Fruit fly (Drosophila melanogaster) whole organism, pupa: Measurements from ENCODE around the gene CG32259.

Experiments used
- CG10348 ChIP-seq: fragments of 200-800 bp; sonication (Bioruptor generic); IDR thresholded peaks from 2 replicates; pipeline ENCODE4 v1.3.6; 2022; ENCODE audit warnings: missing biosample characterization, missing genetic modification characterization
- CG12605 ChIP-seq: fragments of 200-800 bp; sonication (Bioruptor generic); IDR thresholded peaks from 2 replicates; pipeline ENCODE4 v1.3.6; 2022; ENCODE audit warnings: missing biosample characterization, missing genetic modification characterization
- CG13204 ChIP-seq: fragments of 200-800 bp; sonication (Bioruptor generic); optimal IDR thresholded peaks from 2 replicates; lab custom pipeline; 2018; ENCODE audit warnings: missing biosample characterization, mild to moderate bottlenecking, missing genetic modification characterization, moderate library complexity
- CG14655 ChIP-seq: fragments of 200-800 bp; sonication (Bioruptor generic); optimal IDR thresholded peaks from 3 replicates; lab custom pipeline; 2017; ENCODE audit warnings: mild to moderate bottlenecking, missing biosample characterization, missing genetic modification reagents, missing genetic modification characterization
- CG15710 ChIP-seq: fragments of 200-800 bp; sonication (Bioruptor generic); optimal IDR thresholded peaks from 2 replicates; lab custom pipeline; 2018; ENCODE audit warnings: missing biosample characterization, mild to moderate bottlenecking, missing genetic modification characterization, moderate library complexity
- CG17806 ChIP-seq: fragments of 200-800 bp; sonication (Bioruptor generic); optimal IDR thresholded peaks from 2 replicates; lab custom pipeline; 2018; ENCODE audit warnings: missing biosample characterization, mild to moderate bottlenecking, missing genetic modification characterization, moderate library complexity
- CG32121 ChIP-seq: fragments of 200-800 bp; sonication (Bioruptor generic); IDR thresholded peaks from 2 replicates; pipeline ENCODE4 v1.3.6; 2022; ENCODE audit warnings: missing biosample characterization, missing genetic modification characterization
- CG34367 ChIP-seq: fragments of 200-800 bp; sonication (Bioruptor generic); optimal IDR thresholded peaks from 2 replicates; lab custom pipeline; 2018; ENCODE audit warnings: missing biosample characterization, mild to moderate bottlenecking, missing genetic modification characterization
- CG4496 ChIP-seq: fragments of 200-800 bp; sonication (Bioruptor generic); IDR thresholded peaks from 3 replicates; pipeline ENCODE4 v1.3.6; 2022; ENCODE audit warnings: missing biosample characterization, missing genetic modification characterization
- CG8159 ChIP-seq: fragments of 200-800 bp; sonication (Bioruptor generic); optimal IDR thresholded peaks from 3 replicates; lab custom pipeline; 2018; ENCODE audit warnings: missing biosample characterization, mild to moderate bottlenecking, missing genetic modification characterization, moderate library complexity
- CG8301 ChIP-seq: fragments of 200-800 bp; sonication (Bioruptor generic); optimal IDR thresholded peaks from 2 replicates; lab custom pipeline; 2018; ENCODE audit warnings: missing biosample characterization, mild to moderate bottlenecking, missing genetic modification characterization
- CG9948 ChIP-seq: fragments of 200-800 bp; sonication (Bioruptor generic); optimal IDR thresholded peaks from 2 replicates; lab custom pipeline; 2018; ENCODE audit warnings: missing biosample characterization, mild to moderate bottlenecking, missing genetic modification characterization, moderate library complexity
- D1 ChIP-seq: fragments of 200-800 bp; sonication (Bioruptor generic); optimal IDR thresholded peaks from 2 replicates; lab custom pipeline; 2018; ENCODE audit warnings: missing biosample characterization, mild to moderate bottlenecking, missing genetic modification characterization, moderate library complexity
- EcR ChIP-seq: fragments of 200-800 bp; sonication (Bioruptor generic); optimal IDR thresholded peaks from 3 replicates; lab custom pipeline; 2019; ENCODE audit warnings: missing biosample characterization, missing genetic modification characterization, mild to moderate bottlenecking, moderate library complexity, missing genetic modification reagents
- Ets98B ChIP-seq: fragments of 200-800 bp; sonication (Bioruptor generic); IDR thresholded peaks from 2 replicates; pipeline ENCODE4 v1.3.6; 2022; ENCODE audit warnings: missing biosample characterization, missing genetic modification characterization
- Pif1A ChIP-seq: fragments of 200-800 bp; sonication (Bioruptor generic); optimal IDR thresholded peaks from 3 replicates; lab custom pipeline; 2016; ENCODE audit warnings: missing biosample characterization, missing genetic modification characterization
- Pif1B ChIP-seq: fragments of 200-800 bp; sonication (Bioruptor generic); optimal IDR thresholded peaks from 3 replicates; lab custom pipeline; 2016; ENCODE audit warnings: missing biosample characterization, missing genetic modification characterization
- Snoo ChIP-seq: fragments of 200-800 bp; sonication (Bioruptor generic); optimal IDR thresholded peaks from 3 replicates; lab custom pipeline; 2017; ENCODE audit warnings: missing biosample characterization, mild to moderate bottlenecking, missing genetic modification characterization, inconsistent platforms
- fd96Ca ChIP-seq: fragments of 200-800 bp; sonication (Bioruptor generic); IDR thresholded peaks from 3 replicates; pipeline ENCODE4 v1.3.6; 2022; ENCODE audit warnings: missing biosample characterization, missing genetic modification characterization
- gl ChIP-seq: fragments of 200-800 bp; sonication (Bioruptor generic); optimal IDR thresholded peaks from 2 replicates; lab custom pipeline; 2018; ENCODE audit warnings: missing biosample characterization, mild to moderate bottlenecking, missing genetic modification characterization
- rn ChIP-seq: fragments of 200-800 bp; sonication (Bioruptor generic); IDR thresholded peaks from 2 replicates; pipeline ENCODE4 v1.3.6; 2022; ENCODE audit warnings: missing biosample characterization, missing genetic modification characterization

CG32259 gene

DNA sequence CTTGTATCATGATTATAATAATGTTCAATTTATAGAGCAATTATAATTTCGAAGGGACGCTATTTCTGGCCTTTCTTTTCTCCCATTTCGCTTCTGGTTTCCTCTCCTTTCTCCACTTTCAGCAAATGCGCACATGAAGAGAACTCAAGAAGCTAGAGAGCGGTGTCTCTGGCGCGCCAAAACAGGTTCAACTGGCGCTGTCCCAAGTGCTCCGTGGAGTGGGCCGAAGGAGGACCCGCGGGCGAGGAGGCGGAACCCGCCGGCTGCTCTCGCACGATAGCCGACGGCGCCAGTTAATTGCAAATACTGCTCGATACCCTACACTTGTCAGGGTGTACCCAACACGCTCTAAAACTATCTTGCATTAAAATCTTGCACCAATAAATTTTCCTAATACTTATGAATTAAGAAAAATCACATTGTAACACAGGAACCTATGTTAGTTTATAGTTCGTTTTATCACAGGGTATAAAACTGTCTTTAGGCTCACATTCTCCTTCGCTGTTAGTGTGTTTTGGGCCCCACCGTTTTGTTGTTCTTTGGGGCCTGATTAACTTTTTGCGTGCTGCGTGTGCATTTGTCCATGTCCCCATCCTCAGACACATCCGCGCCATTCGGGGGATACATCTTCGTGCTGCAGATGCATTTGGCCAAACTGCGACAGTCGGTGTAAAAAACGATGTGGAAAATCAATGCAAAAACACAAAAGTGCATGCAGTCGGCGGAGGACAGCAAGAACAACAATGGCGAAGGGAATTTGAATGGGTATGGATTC is 1.2 kb downstream of the CG32259 start:
- TF ChIP-seq Snoo (tag; lab: Kevin White, UChicago) (peak; percentile 91), EcR (GFP tag; lab: Kevin White, UChicago) (peak; percentile 54), Pif1B (GFP tag; lab: Kevin White, UChicago) (peak; percentile 95), CG17806 (tag; lab: Kevin White, UChicago) (peak; percentile 98), D1 (peak; percentile 70), CG34367 (peak; percentile 97), CG8301 (peak; percentile 99), CG15710 (tag; lab: Kevin White, UChicago) (peak; percentile 98), gl (tag; lab: Kevin White, UChicago) (peak; percentile 94), CG10348 (GFP tag; lab: Robert Waterston, UW) (peak; percentile 95), Ets98B (GFP tag; lab: Robert Waterston, UW) (peak; percentile 99), CG13204 (GFP tag; lab: Kevin White, UChicago) (peak; percentile 96), rn (peak; percentile 96), Pif1A (peak; percentile 97), CG9948 (peak; percentile 98), CG4496 (GFP tag; lab: Robert Waterston, UW) (peak; percentile 99), CG14655 (peak; percentile 98), CG12605 (GFP tag; lab: Robert Waterston, UW) (peak; percentile 98), fd96Ca (GFP tag; lab: Robert Waterston, UW) (peak; percentile 99), CG32121 (GFP tag; lab: Robert Waterston, UW) (peak; percentile 99), CG8159 (peak; percentile 96)

DNA sequence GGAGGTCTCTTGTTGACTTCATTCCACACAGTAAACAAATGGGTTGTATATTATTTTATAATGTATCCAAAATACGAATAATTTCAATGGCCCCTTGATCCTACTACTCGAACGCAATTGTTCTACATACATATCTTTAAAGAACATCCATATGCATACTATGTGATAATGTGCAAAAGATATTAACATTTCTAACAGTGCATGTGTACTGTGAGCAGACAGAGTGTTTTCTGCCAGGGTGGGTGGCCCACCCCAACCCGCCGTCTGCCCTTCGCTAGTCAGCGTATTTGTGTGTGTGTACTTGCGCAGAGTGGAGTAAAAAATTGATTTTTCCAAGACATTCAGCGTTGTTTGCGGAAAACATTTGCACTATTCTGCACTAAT is 1.8 kb downstream of the CG32259 start:
- TF ChIP-seq rn (peak; percentile 92), CG10348 (GFP tag; lab: Robert Waterston, UW) (peak; percentile 77), CG32121 (GFP tag; lab: Robert Waterston, UW) (peak; percentile 85), Snoo (tag; lab: Kevin White, UChicago) (no peak), CG8301 (peak; percentile 89), CG4496 (GFP tag; lab: Robert Waterston, UW) (peak; percentile 97), CG8159 (peak; percentile 91), EcR (GFP tag; lab: Kevin White, UChicago) (no peak), CG9948 (peak; percentile 91), Pif1B (GFP tag; lab: Kevin White, UChicago) (peak; percentile 77), fd96Ca (GFP tag; lab: Robert Waterston, UW) (peak; percentile 92), CG12605 (GFP tag; lab: Robert Waterston, UW) (peak; percentile 92), gl (tag; lab: Kevin White, UChicago) (peak; percentile 91), Pif1A (peak; percentile 70), CG34367 (peak; percentile 94), CG14655 (peak; percentile 83), CG17806 (tag; lab: Kevin White, UChicago) (peak; percentile 97), D1 (peak; percentile 34), Ets98B (GFP tag; lab: Robert Waterston, UW) (peak; percentile 94), CG13204 (GFP tag; lab: Kevin White, UChicago) (no peak), CG15710 (tag; lab: Kevin White, UChicago) (peak; percentile 84)

DNA sequence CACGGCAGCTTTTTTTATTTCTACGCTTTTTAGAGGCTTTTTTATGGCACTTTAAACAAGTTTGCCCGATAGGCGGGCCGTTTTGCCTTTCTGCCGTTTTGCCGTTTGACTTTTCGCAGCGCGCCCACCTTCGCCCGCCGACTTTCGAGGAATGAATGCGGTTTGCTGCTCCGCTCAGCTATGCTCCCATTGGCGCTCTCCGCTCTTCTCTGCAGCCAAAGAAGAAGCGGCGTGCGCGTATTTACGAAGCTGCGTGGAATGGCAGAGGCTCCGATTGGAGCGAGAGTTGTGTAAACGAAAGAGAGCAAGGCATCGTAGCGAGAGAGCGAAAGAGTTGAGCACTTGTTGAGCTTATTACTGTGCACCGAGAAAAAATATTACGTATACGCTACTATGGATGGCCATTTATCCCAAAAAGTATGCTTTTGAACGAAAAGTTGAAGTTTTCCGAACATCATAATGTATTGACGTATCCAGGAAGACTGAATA is 2.4 kb downstream of the CG32259 start, which contains the start of gene wit:
TSS of gene wit (minus strand) at position 157 of the 489 bp plus-strand sequence.
- no peak for TF ChIP-seq EcR (GFP tag; lab: Kevin White, UChicago)
- TF ChIP-seq CG17806 (tag; lab: Kevin White, UChicago): peak; percentile 12
- no peak; the same call in none of the 3 replicates for TF ChIP-seq CG4496 (GFP tag; lab: Robert Waterston, UW)
- TF ChIP-seq D1: no peak
- peak; percentile 11 for TF ChIP-seq gl (tag; lab: Kevin White, UChicago)
- peak; percentile 61 for TF ChIP-seq CG13204 (GFP tag; lab: Kevin White, UChicago)
- no peak for TF ChIP-seq rn
- TF ChIP-seq Pif1B (GFP tag; lab: Kevin White, UChicago): peak; percentile 86
- peak; percentile 80; the same call in 1 of the 2 replicates for TF ChIP-seq Ets98B (GFP tag; lab: Robert Waterston, UW)
- peak; percentile 73 for TF ChIP-seq CG32121 (GFP tag; lab: Robert Waterston, UW)
- TF ChIP-seq CG12605 (GFP tag; lab: Robert Waterston, UW): peak; percentile 97
- peak; percentile 75 for TF ChIP-seq Pif1A
- TF ChIP-seq fd96Ca (GFP tag; lab: Robert Waterston, UW): peak; percentile 67; the same call in 2 of the 3 replicates
- TF ChIP-seq CG34367: peak; percentile 23
- peak; percentile 36 for TF ChIP-seq Snoo (tag; lab: Kevin White, UChicago)

DNA sequence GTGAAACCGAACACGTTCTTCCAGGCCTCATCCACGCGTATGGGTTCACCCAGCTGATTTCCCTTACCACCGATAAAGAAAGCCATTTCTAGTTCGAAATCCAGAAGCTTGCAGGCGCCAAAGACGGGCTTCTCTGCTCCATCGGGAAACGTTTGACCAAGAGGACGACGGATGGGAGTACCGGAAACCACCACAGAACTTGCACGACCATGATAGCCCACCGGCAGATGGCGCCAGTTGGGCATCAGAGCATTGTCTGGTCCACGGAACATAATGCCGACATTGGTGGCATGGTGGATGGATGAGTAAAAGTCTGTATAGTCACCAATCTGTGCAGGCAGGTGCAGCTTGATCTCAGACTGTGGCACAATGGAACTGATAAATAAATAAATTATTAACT is 3.5 kb downstream of the CG32259 start:
- TF ChIP-seq rn (no peak), Pif1A (no peak), CG10348 (GFP tag; lab: Robert Waterston, UW) (no peak)

DNA sequence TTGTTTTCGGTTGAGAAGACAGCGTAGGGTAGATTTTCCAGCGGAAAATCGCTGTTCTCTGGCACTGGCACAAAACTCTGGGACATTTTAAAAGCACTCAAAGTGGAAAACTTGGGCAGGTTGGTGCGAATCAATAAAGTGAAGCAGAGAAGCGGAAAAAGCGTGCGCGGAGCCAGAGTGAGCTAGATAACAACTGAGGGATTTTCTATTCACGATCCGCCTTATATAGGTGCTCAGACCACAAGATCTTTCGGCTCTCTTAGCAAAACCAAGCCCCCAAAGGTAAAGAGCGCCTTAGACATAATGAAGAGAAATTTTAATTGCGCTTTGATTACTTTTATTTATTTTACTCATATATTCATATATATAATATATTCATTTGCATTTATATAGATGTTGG is 4.6 kb downstream of the CG32259 start, which contains the start of gene Faa:
TSS of gene Faa (minus strand) at position 200 of the 400 bp plus-strand sequence.
- no peak for TF ChIP-seq CG8301
- no peak for TF ChIP-seq CG12605 (GFP tag; lab: Robert Waterston, UW)
- no peak for TF ChIP-seq CG13204 (GFP tag; lab: Kevin White, UChicago)
- TF ChIP-seq CG15710 (tag; lab: Kevin White, UChicago): no peak
- TF ChIP-seq fd96Ca (GFP tag; lab: Robert Waterston, UW): no peak
- no peak for TF ChIP-seq CG10348 (GFP tag; lab: Robert Waterston, UW)
- no peak for TF ChIP-seq CG8159
- TF ChIP-seq EcR (GFP tag; lab: Kevin White, UChicago): no peak
- no peak for TF ChIP-seq Snoo (tag; lab: Kevin White, UChicago)
- no peak for TF ChIP-seq CG9948
- no peak for TF ChIP-seq CG34367
- no peak for TF ChIP-seq Ets98B (GFP tag; lab: Robert Waterston, UW)
- no peak for TF ChIP-seq CG32121 (GFP tag; lab: Robert Waterston, UW)
- no peak for TF ChIP-seq gl (tag; lab: Kevin White, UChicago)
- TF ChIP-seq, all 21 proteins: peak for 0
